Fruit fly (Drosophila melanogaster) whole organism, embryonic: ENCODE measurements around the gene CG8349.

Experiments used
- Asciz ChIP-seq: fragments of 200-800 bp; sonication (Bioruptor generic); optimal IDR thresholded peaks from 2 replicates; lab custom pipeline; 2017; ENCODE audit warnings: missing biosample characterization, mild to moderate bottlenecking, missing genetic modification characterization, missing genetic modification reagents
- Blimp-1 ChIP-seq: fragments of 200-800 bp; sonication (Bioruptor generic); optimal IDR thresholded peaks from 3 replicates; lab custom pipeline; 2018; ENCODE audit warnings: missing biosample characterization, missing genetic modification characterization, mild to moderate bottlenecking, moderate library complexity, missing genetic modification reagents
- CG11247 ChIP-seq: fragments of 200-800 bp; sonication (Bioruptor generic); IDR thresholded peaks from 2 replicates; pipeline ENCODE4 v1.3.6; 2022; ENCODE audit warnings: missing biosample characterization, missing genetic modification characterization
- CG11398 ChIP-seq: fragments of 200-800 bp; sonication (Bioruptor generic); optimal IDR thresholded peaks from 2 replicates; lab custom pipeline; 2016; ENCODE audit warnings: missing biosample characterization, missing genetic modification characterization
- CG11696 ChIP-seq: fragments of 200-800 bp; sonication (Bioruptor generic); IDR thresholded peaks from 2 replicates; pipeline ENCODE4 v1.3.6; 2022; ENCODE audit warnings: missing biosample characterization, missing genetic modification characterization
- CG14710 ChIP-seq: fragments of 200-800 bp; sonication (Bioruptor generic); optimal IDR thresholded peaks from 3 replicates; lab custom pipeline; 2019; ENCODE audit warnings: missing biosample characterization, mild to moderate bottlenecking, missing genetic modification characterization, moderate library complexity
- CG15011 ChIP-seq: fragments of 200-800 bp; sonication (Bioruptor generic); optimal IDR thresholded peaks from 3 replicates; lab custom pipeline; 2018; ENCODE audit warnings: missing biosample characterization, mild to moderate bottlenecking, missing genetic modification characterization
- CG15601 ChIP-seq: fragments of 200-800 bp; sonication (Bioruptor generic); optimal IDR thresholded peaks from 3 replicates; lab custom pipeline; 2019; ENCODE audit warnings: missing biosample characterization, mild to moderate bottlenecking, missing genetic modification characterization, moderate library complexity
- CG17385 ChIP-seq: fragments of 200-800 bp; sonication (Bioruptor generic); optimal IDR thresholded peaks from 3 replicates; lab custom pipeline; 2018; ENCODE audit warnings: missing biosample characterization, mild to moderate bottlenecking, missing genetic modification characterization
- CG17612 ChIP-seq: fragments of 200-800 bp; sonication (Bioruptor generic); IDR thresholded peaks from 2 replicates; pipeline ENCODE4 v1.3.6; 2022; ENCODE audit warnings: missing biosample characterization, missing genetic modification characterization
- CG1792 ChIP-seq: fragments of 200-800 bp; sonication (Bioruptor generic); optimal IDR thresholded peaks from 2 replicates; lab custom pipeline; 2016; ENCODE audit warnings: missing biosample characterization, missing genetic modification characterization
- CG18599 ChIP-seq: fragments of 200-800 bp; sonication (Bioruptor generic); optimal IDR thresholded peaks from 3 replicates; lab custom pipeline; 2017; ENCODE audit warnings: missing biosample characterization, missing genetic modification characterization, mild to moderate bottlenecking, moderate library complexity, missing genetic modification reagents
- CG2120 ChIP-seq: fragments of 200-800 bp; sonication (Bioruptor generic); optimal IDR thresholded peaks from 3 replicates; lab custom pipeline; 2016; ENCODE audit warnings: missing biosample characterization, missing genetic modification characterization
- CG3163 ChIP-seq: fragments of 200-800 bp; sonication (Bioruptor generic); optimal IDR thresholded peaks from 3 replicates; lab custom pipeline; 2016; ENCODE audit warnings: missing biosample characterization, missing genetic modification characterization
- CG3281 ChIP-seq: fragments of 200-800 bp; sonication (Bioruptor generic); optimal IDR thresholded peaks from 3 replicates; lab custom pipeline; 2017; ENCODE audit warnings: missing biosample characterization, mild to moderate bottlenecking, missing genetic modification characterization
- CG3407 ChIP-seq: fragments of 200-800 bp; sonication (Bioruptor generic); optimal IDR thresholded peaks from 2 replicates; lab custom pipeline; 2018; ENCODE audit warnings: missing biosample characterization, mild to moderate bottlenecking, missing genetic modification characterization
- CG3838 ChIP-seq: fragments of 200-800 bp; sonication (Bioruptor generic); optimal IDR thresholded peaks from 3 replicates; lab custom pipeline; 2016; ENCODE audit warnings: missing biosample characterization, missing genetic modification characterization
- CG4424 ChIP-seq: fragments of 200-800 bp; sonication (Bioruptor generic); optimal IDR thresholded peaks from 3 replicates; lab custom pipeline; 2016; ENCODE audit warnings: missing biosample characterization, missing genetic modification characterization
- CG6791 ChIP-seq: fragments of 200-800 bp; sonication (Bioruptor generic); IDR thresholded peaks from 3 replicates; pipeline ENCODE4 v1.3.6; 2022; ENCODE audit warnings: missing biosample characterization, missing genetic modification characterization; ENCODE audit not compliant: partially characterized antibody
- CG6813 ChIP-seq: fragments of 200-800 bp; sonication (Bioruptor generic); optimal IDR thresholded peaks from 2 replicates; lab custom pipeline; 2017; ENCODE audit warnings: missing biosample characterization, missing genetic modification characterization, mild to moderate bottlenecking, moderate library complexity, missing genetic modification reagents
- CG7357 ChIP-seq: fragments of 200-800 bp; sonication (Bioruptor generic); IDR thresholded peaks from 3 replicates; pipeline ENCODE4 v1.3.6; 2022; ENCODE audit warnings: missing biosample characterization, missing genetic modification characterization
- CG8281 ChIP-seq: fragments of 200-800 bp; sonication (Bioruptor generic); optimal IDR thresholded peaks from 2 replicates; lab custom pipeline; 2018; ENCODE audit warnings: missing biosample characterization, mild to moderate bottlenecking, missing genetic modification characterization, moderate library complexity
- CG9932 ChIP-seq: fragments of 200-800 bp; sonication (Bioruptor generic); IDR thresholded peaks from 2 replicates; pipeline ENCODE4 v1.3.6; 2022; ENCODE audit warnings: missing biosample characterization, missing genetic modification characterization
- D19A ChIP-seq: fragments of 200-800 bp; optimal IDR thresholded peaks from 3 replicates; lab custom pipeline; 2019; ENCODE audit warnings: missing biosample characterization, mild to moderate bottlenecking, missing genetic modification characterization, moderate library complexity
- D19B ChIP-seq: fragments of 200-800 bp; sonication (Bioruptor generic); optimal IDR thresholded peaks from 2 replicates; lab custom pipeline; 2017; ENCODE audit warnings: missing biosample characterization, mild to moderate bottlenecking, missing genetic modification characterization
- Elba2 ChIP-seq: fragments of 200-800 bp; sonication (Bioruptor generic); optimal IDR thresholded peaks from 3 replicates; lab custom pipeline; 2016; ENCODE audit warnings: missing biosample characterization, missing genetic modification characterization
- H2.0 ChIP-seq: fragments of 200-800 bp; sonication (Bioruptor generic); IDR thresholded peaks from 2 replicates; pipeline ENCODE4 v1.3.6; 2022; ENCODE audit warnings: missing biosample characterization, missing genetic modification characterization
- HLH4C ChIP-seq: fragments of 200-800 bp; sonication (Bioruptor generic); IDR thresholded peaks from 3 replicates; pipeline ENCODE4 v1.3.6; 2022; ENCODE audit warnings: missing biosample characterization, missing genetic modification characterization; ENCODE audit not compliant: partially characterized antibody
- Hr78 ChIP-seq, 2 experiments: fragments of 200-800 bp in 1 of 2; fragments of >200 bp in 1 of 2; sonication (Bioruptor generic) in 1 of 2; optimal IDR thresholded peaks; 2 replicates each; lab custom pipeline; 2017 to 2019; ENCODE audit warnings: missing biosample characterization in 2 of 2, missing genetic modification characterization in 2 of 2, mild to moderate bottlenecking in 1 of 2, moderate library complexity in 1 of 2
- PHDP ChIP-seq: fragments of 200-800 bp; sonication (Bioruptor generic); optimal IDR thresholded peaks from 3 replicates; lab custom pipeline; 2018; ENCODE audit warnings: missing biosample characterization, mild to moderate bottlenecking, missing genetic modification characterization, moderate library complexity
- Pdp1 ChIP-seq, 2 experiments: fragments of 200-800 bp; sonication (Bioruptor generic); optimal IDR thresholded peaks; 3 replicates each; lab custom pipeline; 2016; ENCODE audit warnings: missing biosample characterization in 2 of 2, missing genetic modification characterization in 2 of 2, mild to moderate bottlenecking in 1 of 2, moderate library complexity in 1 of 2
- Vsx1 ChIP-seq: fragments of 200-800 bp; sonication (Bioruptor generic); optimal IDR thresholded peaks from 2 replicates; lab custom pipeline; 2017; ENCODE audit warnings: missing biosample characterization, mild to moderate bottlenecking, missing genetic modification characterization, missing genetic modification reagents
- ase ChIP-seq: fragments of 200-800 bp; sonication (Bioruptor generic); IDR thresholded peaks from 3 replicates; pipeline ENCODE4 v1.3.6; 2022; ENCODE audit warnings: missing biosample characterization, missing genetic modification characterization
- cg ChIP-seq: fragments of 200-800 bp; sonication (Bioruptor generic); optimal IDR thresholded peaks from 3 replicates; lab custom pipeline; 2019; ENCODE audit warnings: missing biosample characterization, mild to moderate bottlenecking, missing genetic modification characterization, moderate library complexity
- chif ChIP-seq, 2 experiments: fragments of 200-800 bp; sonication (Bioruptor generic); optimal IDR thresholded peaks; 3 replicates each; lab custom pipeline; 2016; ENCODE audit warnings: missing biosample characterization in 2 of 2, missing genetic modification characterization in 2 of 2
- chinmo ChIP-seq: fragments of 200-800 bp; sonication (Bioruptor generic); IDR thresholded peaks from 4 replicates; pipeline ENCODE4 v1.3.6; 2022; ENCODE audit warnings: missing biosample characterization, missing genetic modification characterization; ENCODE audit not compliant: partially characterized antibody
- cwo ChIP-seq: fragments of 200-800 bp; sonication (Bioruptor generic); optimal IDR thresholded peaks from 3 replicates; lab custom pipeline; 2017; ENCODE audit warnings: missing biosample characterization, missing genetic modification characterization, mild to moderate bottlenecking, moderate library complexity, missing genetic modification reagents
- exex ChIP-seq: fragments of 200-800 bp; sonication (Bioruptor generic); optimal IDR thresholded peaks from 4 replicates; lab custom pipeline; 2018; ENCODE audit warnings: missing biosample characterization, mild to moderate bottlenecking, missing genetic modification characterization, moderate library complexity
- fd64A ChIP-seq: fragments of 200-800 bp; sonication (Bioruptor generic); optimal IDR thresholded peaks from 3 replicates; lab custom pipeline; 2018; ENCODE audit warnings: missing biosample characterization, mild to moderate bottlenecking, missing genetic modification characterization
- gro ChIP-seq: fragments of 200-800 bp; sonication (Bioruptor generic); optimal IDR thresholded peaks from 2 replicates; lab custom pipeline; 2016; ENCODE audit warnings: missing biosample characterization, missing genetic modification characterization
- jing ChIP-seq: fragments of 200-800 bp; sonication (Bioruptor generic); optimal IDR thresholded peaks from 2 replicates; lab custom pipeline; 2018; ENCODE audit warnings: missing biosample characterization, mild to moderate bottlenecking, missing genetic modification characterization
- kah ChIP-seq: fragments of 200-800 bp; sonication (Bioruptor generic); optimal IDR thresholded peaks from 2 replicates; lab custom pipeline; 2018; ENCODE audit warnings: missing biosample characterization, mild to moderate bottlenecking, missing genetic modification characterization
- lbe ChIP-seq: fragments of 200-800 bp; sonication (Bioruptor generic); optimal IDR thresholded peaks from 2 replicates; lab custom pipeline; 2016; ENCODE audit warnings: missing biosample characterization, mild to moderate bottlenecking, missing genetic modification characterization
- lilli ChIP-seq: fragments of 200-800 bp; sonication (Bioruptor generic); optimal IDR thresholded peaks from 3 replicates; lab custom pipeline; 2016; ENCODE audit warnings: missing biosample characterization, missing genetic modification characterization
- mld ChIP-seq: fragments of 200-800 bp; sonication (Bioruptor generic); IDR thresholded peaks from 3 replicates; pipeline ENCODE4 v1.3.6; 2022; ENCODE audit warnings: missing biosample characterization, missing genetic modification characterization; ENCODE audit not compliant: partially characterized antibody
- sd ChIP-seq: fragments of 200-800 bp; sonication (Bioruptor generic); optimal IDR thresholded peaks from 3 replicates; lab custom pipeline; 2018; ENCODE audit warnings: missing biosample characterization, mild to moderate bottlenecking, missing genetic modification characterization, moderate library complexity
- trh ChIP-seq: fragments of 200-800 bp; sonication (Bioruptor generic); optimal IDR thresholded peaks from 2 replicates; lab custom pipeline; 2016; ENCODE audit warnings: missing biosample characterization, missing genetic modification characterization
- z ChIP-seq: fragments of 200-800 bp; sonication (Bioruptor generic); IDR thresholded peaks from 3 replicates; pipeline ENCODE4 v1.3.6; 2022; ENCODE audit warnings: missing biosample characterization, missing genetic modification characterization
- zfh2 ChIP-seq: fragments of 200-800 bp; sonication (Bioruptor generic); optimal IDR thresholded peaks from 2 replicates; lab custom pipeline; 2016; ENCODE audit warnings: missing biosample characterization, missing genetic modification characterization

The CG8349 gene

dm6 chr2L:8239032-8239650 lies 23.4 kb downstream of the CG8349 start:
- no peak for TF ChIP-seq CG11696 (GFP tag; lab: Robert Waterston, UW)
- no peak for TF ChIP-seq CG15601 (tag; lab: Kevin White, UChicago)
- TF ChIP-seq CG8281 (tag; lab: Kevin White, UChicago), result no peak
- TF ChIP-seq CG2120 (GFP tag; lab: Kevin White, UChicago), result no peak
- TF ChIP-seq Pdp1 (GFP tag; optimal IDR thresholded peaks at IDR 0.05; lab: Kevin White, UChicago), result peak in 1 of 2 experiments; percentile 73
- no peak for TF ChIP-seq zfh2 (GFP tag; lab: Kevin White, UChicago)
- TF ChIP-seq CG9932 (GFP tag; lab: Robert Waterston, UW), result no peak
- no peak for TF ChIP-seq mld (GFP tag; lab: Robert Waterston, UW)
- TF ChIP-seq PHDP (tag; lab: Kevin White, UChicago), result no peak
- peak; percentile 75; the same call in 3 of the 4 replicates for TF ChIP-seq chinmo (GFP tag; lab: Robert Waterston, UW)
- TF ChIP-seq CG6791 (GFP tag; lab: Robert Waterston, UW), result no peak
- peak; percentile 5 for TF ChIP-seq CG3281
- TF ChIP-seq sd (tag; lab: Kevin White, UChicago), result peak; percentile 96
- no peak for TF ChIP-seq CG17612 (GFP tag; lab: Robert Waterston, UW)
- peak; percentile 26 for TF ChIP-seq Asciz (GFP tag; lab: Kevin White, UChicago)
- no peak for TF ChIP-seq Elba2
- TF ChIP-seq gro (GFP tag; lab: Kevin White, UChicago), result peak; percentile 22
- no peak for TF ChIP-seq CG1792 (GFP tag; lab: Kevin White, UChicago)
- no peak for TF ChIP-seq CG3407 (GFP tag; lab: Kevin White, UChicago)
- TF ChIP-seq CG14710 (tag; lab: Kevin White, UChicago), result no peak
- TF ChIP-seq Vsx1 (GFP tag; lab: Kevin White, UChicago), result no peak
- no peak for TF ChIP-seq D19A (tag; lab: Kevin White, UChicago)
- no peak for TF ChIP-seq CG11247 (GFP tag; lab: Robert Waterston, UW)
- TF ChIP-seq CG17385 (GFP tag; lab: Kevin White, UChicago), result no peak
- no peak for TF ChIP-seq CG11398
- TF ChIP-seq z (GFP tag; lab: Robert Waterston, UW), result peak; percentile 43; the same call in 1 of the 3 replicates
- no peak for TF ChIP-seq lbe (GFP tag; lab: Kevin White, UChicago)
- TF ChIP-seq kah (GFP tag; lab: Kevin White, UChicago), result peak; percentile 88
- TF ChIP-seq lilli (GFP tag; lab: Kevin White, UChicago), result no peak
- TF ChIP-seq CG15011 (GFP tag; lab: Kevin White, UChicago), result no peak
- TF ChIP-seq D19B (GFP tag; lab: Kevin White, UChicago), result no peak
- TF ChIP-seq jing (GFP tag; lab: Kevin White, UChicago), result no peak
- peak; percentile 55 for TF ChIP-seq exex (tag; lab: Kevin White, UChicago)
- TF ChIP-seq CG6813 (GFP tag; lab: Kevin White, UChicago), result peak; percentile 16
- no peak for TF ChIP-seq Blimp-1 (GFP tag; lab: Kevin White, UChicago)
- no peak for TF ChIP-seq HLH4C (GFP tag; lab: Robert Waterston, UW)
- peak; percentile 34 for TF ChIP-seq CG18599 (GFP tag; lab: Kevin White, UChicago)
- no peak for TF ChIP-seq CG4424 (GFP tag; lab: Kevin White, UChicago)
- TF ChIP-seq cwo (GFP tag; lab: Kevin White, UChicago), result peak; percentile 19
- TF ChIP-seq ase (GFP tag; lab: Robert Waterston, UW), result no peak
- no peak for TF ChIP-seq H2.0 (GFP tag; lab: Robert Waterston, UW)
- TF ChIP-seq CG3163 (GFP tag; lab: Kevin White, UChicago), result no peak
- TF ChIP-seq Hr78 (GFP tag; optimal IDR thresholded peaks at IDR 0.05; lab: Kevin White, UChicago), result peak in 1 of 2 experiments; percentile 90
- TF ChIP-seq chif (GFP tag; optimal IDR thresholded peaks at IDR 0.05; lab: Kevin White, UChicago), result no peak
- no peak for TF ChIP-seq CG3838
- no peak for TF ChIP-seq fd64A
- TF ChIP-seq CG7357 (GFP tag; lab: Robert Waterston, UW), result no peak
- TF ChIP-seq trh, result no peak
- peak; percentile 79 for TF ChIP-seq cg (GFP tag; lab: Kevin White, UChicago)
